ENCODE assay signal across 8 worm cellular contexts in the genomic region with DNA sequence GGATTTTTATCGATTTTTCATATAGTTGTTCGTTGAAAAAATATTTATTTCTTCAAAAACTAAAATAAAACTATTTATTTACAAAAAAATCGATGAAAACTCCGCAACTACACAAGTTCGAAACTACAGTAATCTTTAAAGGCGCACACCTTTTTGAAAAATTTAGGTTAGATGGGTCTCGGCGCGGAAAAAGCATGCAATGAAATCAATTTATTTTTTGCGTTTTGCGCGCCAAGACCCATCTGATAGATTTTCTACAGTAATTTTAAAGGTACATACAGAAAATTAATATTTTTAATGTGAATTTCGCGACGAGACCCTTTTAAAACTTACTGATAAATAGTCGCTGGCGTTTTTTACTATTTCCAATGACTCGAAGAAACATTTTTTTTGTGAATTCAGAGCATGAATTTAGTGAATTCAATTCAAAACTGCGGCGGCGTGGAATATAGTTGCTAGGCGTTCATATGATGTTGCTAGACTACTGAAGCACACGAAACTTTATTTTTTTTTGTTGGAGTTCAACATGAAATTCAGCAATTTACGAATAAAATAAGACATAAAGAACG.
A peak's percentile ranks its signal among the peaks of the same experiment; 100 is the strongest.
TF ChIP-seq lines count a peak whose summit lies in the region.

A gene (minus strand): TSS at position 385 of the 569 bp plus-strand sequence.

TF ChIP-seq in whole organism, L1 larva, 84 proteins besides CTCF, POLR2A, EP300 and RAD21:
- TF ChIP-seq ama-1 (optimal IDR thresholded peaks at IDR 0.05; lab: Kevin White, UChicago) (peak; percentile 61), vab-15 (tag; optimal IDR thresholded peaks at IDR 0.05; lab: Kevin White, UChicago) (no peak), grh-1 (GFP tag; IDR thresholded peaks at IDR 0.05; lab: Robert Waterston, UW) (no peak), lin-39 (tag; optimal IDR thresholded peaks at IDR 0.05; lab: Kevin White, UChicago) (no peak), unc-30 (tag; optimal IDR thresholded peaks at IDR 0.05; lab: Kevin White, UChicago) (no peak), lsy-2 (tag; optimal IDR thresholded peaks at IDR 0.05; lab: Kevin White, UChicago) (peak in 1 of 2 experiments; percentile 1), snpc-4 (tag; optimal IDR thresholded peaks at IDR 0.05; lab: Kevin White, UChicago) (no peak), efl-1 (optimal IDR thresholded peaks at IDR 0.05; lab: Kevin White, UChicago) (no peak), efl-1 (GFP tag; optimal IDR thresholded peaks at IDR 0.05 in 1 of 2; lab: Kevin White, UChicago) (peak in 1 of 2 experiments; percentile 60), ztf-4 (tag; optimal IDR thresholded peaks at IDR 0.05; lab: Kevin White, UChicago) (peak; percentile 45)
TF ChIP-seq in whole organism, L1 larva: peak in this region for 4.

TF ChIP-seq in whole organism, L2 larva, 48 proteins besides CTCF, POLR2A, EP300 and RAD21 (continues in another document):
- TF ChIP-seq mab-5 (tag; optimal IDR thresholded peaks at IDR 0.05; lab: Kevin White, UChicago) (no peak), ama-1 (optimal IDR thresholded peaks at IDR 0.05; lab: Kevin White, UChicago) (peak; percentile 69), egl-27 (tag; optimal IDR thresholded peaks at IDR 0.05; lab: Kevin White, UChicago) (no peak), sem-4 (tag; optimal IDR thresholded peaks at IDR 0.05; lab: Kevin White, UChicago) (peak; percentile 23), zag-1 (tag; optimal IDR thresholded peaks at IDR 0.05; lab: Kevin White, UChicago) (no peak), nhr-129 (tag; optimal IDR thresholded peaks at IDR 0.05; lab: Kevin White, UChicago) (no peak), Y55F3AM.14 (GFP tag; optimal IDR thresholded peaks at IDR 0.05; lab: Kevin White, UChicago) (no peak), peb-1 (tag; optimal IDR thresholded peaks at IDR 0.05; lab: Kevin White, UChicago) (no peak), nhr-237 (tag; optimal IDR thresholded peaks at IDR 0.05; lab: Kevin White, UChicago) (no peak), sma-9 (GFP tag; optimal IDR thresholded peaks at IDR 0.05; lab: Kevin White, UChicago) (no peak), sma-9 (tag; optimal IDR thresholded peaks at IDR 0.05; lab: Kevin White, UChicago) (no peak)

TF ChIP-seq in whole organism, L3 larva, 47 proteins besides CTCF, POLR2A, EP300 and RAD21:
- TF ChIP-seq nhr-11 (tag; optimal IDR thresholded peaks at IDR 0.05; lab: Kevin White, UChicago) (no peak), elt-1 (tag; optimal IDR thresholded peaks at IDR 0.05; lab: Kevin White, UChicago) (no peak), ZK546.5 (tag; optimal IDR thresholded peaks at IDR 0.05; lab: Kevin White, UChicago) (no peak), ama-1 (optimal IDR thresholded peaks at IDR 0.05; lab: Kevin White, UChicago) (peak; percentile 63), nhr-23 (tag; optimal IDR thresholded peaks at IDR 0.05; lab: Kevin White, UChicago) (peak; percentile 21), lin-15B (tag; optimal IDR thresholded peaks at IDR 0.05; lab: Kevin White, UChicago) (no peak), elt-3 (tag; optimal IDR thresholded peaks at IDR 0.05; lab: Kevin White, UChicago) (no peak), elt-2 (tag; optimal IDR thresholded peaks at IDR 0.05; lab: Kevin White, UChicago) (peak; percentile 29), pha-4 (tag; optimal IDR thresholded peaks at IDR 0.05; lab: Kevin White, UChicago) (no peak)
TF ChIP-seq in whole organism, L3 larva: peak in this region for 3.

TF ChIP-seq in whole organism, L4 larva, 104 proteins besides CTCF, POLR2A, EP300 and RAD21 (continues in another document):
- TF ChIP-seq F37D6.2 (tag; optimal IDR thresholded peaks at IDR 0.05; lab: Kevin White, UChicago) (no peak), ctbp-1 (GFP tag; IDR thresholded peaks at IDR 0.05; lab: Robert Waterston, UW) (no peak), aha-1 (tag; lab: Kevin White, UChicago) (peak; percentile 91), mxl-2 (GFP tag; conservative IDR thresholded peaks at IDR 0.05; lab: Robert Waterston, UW) (no peak), Y48G9A.11 (GFP tag; IDR thresholded peaks at IDR 0.05; lab: Robert Waterston, UW) (peak; percentile 38; the same call in 1 of the 2 replicates), gei-8 (GFP tag; optimal IDR thresholded peaks at IDR 0.05; lab: Kevin White, UChicago) (no peak), ama-1 (optimal IDR thresholded peaks at IDR 0.05; lab: Kevin White, UChicago) (peak; percentile 4), cey-2 (tag; optimal IDR thresholded peaks at IDR 0.05; lab: Kevin White, UChicago; ENCODE audit: borderline replicate concordance, insufficient read depth) (no peak), nhr-77 (tag; optimal IDR thresholded peaks at IDR 0.05; lab: Kevin White, UChicago) (no peak), T20F7.1 (GFP tag; optimal IDR thresholded peaks at IDR 0.05; lab: Kevin White, UChicago) (no peak), madf-9 (GFP tag; conservative IDR thresholded peaks at IDR 0.05; lab: Robert Waterston, UW) (no peak)

TF ChIP-seq in whole organism, early embryonic, 17 proteins besides CTCF, POLR2A, EP300 and RAD21:
- TF ChIP-seq pes-1 (GFP tag; IDR thresholded peaks at IDR 0.05; lab: Robert Waterston, UW) = peak; percentile 39; the same call in 1 of the 2 replicates
- no peak for TF ChIP-seq B0310.2 (tag; optimal IDR thresholded peaks at IDR 0.05; lab: Kevin White, UChicago)
- no peak for TF ChIP-seq tbx-11 (GFP tag; IDR thresholded peaks at IDR 0.05; lab: Robert Waterston, UW)
TF ChIP-seq in whole organism, early embryonic: peak in this region for 1.

TF ChIP-seq in whole organism, midembryonic, 9 proteins besides CTCF, POLR2A, EP300 and RAD21:
- TF ChIP-seq flt-1 (GFP tag; IDR thresholded peaks at IDR 0.05; lab: Robert Waterston, UW) = peak; percentile 66; the same call in 1 of the 2 replicates
- no peak for TF ChIP-seq med-1 (GFP tag; optimal IDR thresholded peaks at IDR 0.05; lab: Kevin White, UChicago; ENCODE audit: insufficient read depth)
- TF ChIP-seq klf-2 (GFP tag; conservative IDR thresholded peaks at IDR 0.05; lab: Robert Waterston, UW) = no peak
- no peak for TF ChIP-seq T22C8.4 (GFP tag; IDR thresholded peaks at IDR 0.05; lab: Robert Waterston, UW)
- TF ChIP-seq tab-1 (GFP tag; IDR thresholded peaks at IDR 0.05; lab: Robert Waterston, UW) = no peak
- no peak for TF ChIP-seq ztf-29 (GFP tag; IDR thresholded peaks at IDR 0.05; lab: Robert Waterston, UW)

TF ChIP-seq in whole organism, mixed stage, embryonic, 35 proteins besides CTCF, POLR2A, EP300 and RAD21:
- TF ChIP-seq sptf-1 (tag; optimal IDR thresholded peaks at IDR 0.05; lab: Kevin White, UChicago) = peak; percentile 8
- no peak for TF ChIP-seq ceh-43 (GFP tag; optimal IDR thresholded peaks at IDR 0.05; lab: Kevin White, UChicago)
- TF ChIP-seq ceh-83 (GFP tag; optimal IDR thresholded peaks at IDR 0.05; lab: Kevin White, UChicago) = peak; percentile 44
- TF ChIP-seq M03D4.4 (tag; optimal IDR thresholded peaks at IDR 0.05; lab: Kevin White, UChicago) = no peak
TF ChIP-seq in whole organism, mixed stage, embryonic: peak in this region for 2.

TF ChIP-seq in whole organism, young adult, 124 proteins besides CTCF, POLR2A, EP300 and RAD21 (continues in another document):
- TF ChIP-seq Y53G8AR.9 (GFP tag; conservative IDR thresholded peaks at IDR 0.05; lab: Robert Waterston, UW) (0 out of 2 replicates have a peak, but pooled peaks have one; percentile 46), chd-7 (tag; optimal IDR thresholded peaks at IDR 0.05; lab: Kevin White, UChicago) (no peak), pbrm-1 (GFP tag; IDR thresholded peaks at IDR 0.05; lab: Robert Waterston, UW) (no peak), ceh-91 (GFP tag; IDR thresholded peaks at IDR 0.05; lab: Robert Waterston, UW) (peak; percentile 79), madf-3 (GFP tag; IDR thresholded peaks at IDR 0.05; lab: Robert Waterston, UW) (0 out of 2 replicates have a peak, but pooled peaks have one; percentile 46), dpl-1 (GFP tag; optimal IDR thresholded peaks at IDR 0.05; lab: Kevin White, UChicago) (peak; percentile 25), Y53F4B.3 (GFP tag; IDR thresholded peaks at IDR 0.05; lab: Robert Waterston, UW) (no peak), F10E7.11 (tag; optimal IDR thresholded peaks at IDR 0.05; lab: Kevin White, UChicago) (no peak), hlh-12 (tag; optimal IDR thresholded peaks at IDR 0.05; lab: Kevin White, UChicago) (no peak), lsl-1 (GFP tag; optimal IDR thresholded peaks at IDR 0.05; lab: Kevin White, UChicago) (peak; percentile 86), egl-18 (GFP tag; IDR thresholded peaks at IDR 0.05; lab: Robert Waterston, UW) (no peak), hlh-26 (GFP tag; conservative IDR thresholded peaks at IDR 0.05; lab: Robert Waterston, UW) (no peak), F33H1.4 (GFP tag; IDR thresholded peaks at IDR 0.05; lab: Robert Waterston, UW) (peak; percentile 66), snpc-4 (GFP tag; optimal IDR thresholded peaks at IDR 0.05; lab: Kevin White, UChicago) (no peak), snpc-4 (tag; optimal IDR thresholded peaks at IDR 0.05; lab: Kevin White, UChicago) (no peak), madf-10 (tag; optimal IDR thresholded peaks at IDR 0.05; lab: Kevin White, UChicago) (no peak), D2030.7 (GFP tag; IDR thresholded peaks at IDR 0.05; lab: Robert Waterston, UW) (peak; percentile 44; the same call in 1 of the 2 replicates), hsf-1 (GFP tag; IDR thresholded peaks at IDR 0.05; lab: Robert Waterston, UW) (0 out of 2 replicates have a peak, but pooled peaks have one; percentile 14), madf-6 (GFP tag; IDR thresholded peaks at IDR 0.05; lab: Robert Waterston, UW) (peak; percentile 90), mcd-1 (GFP tag; IDR thresholded peaks at IDR 0.05; lab: Robert Waterston, UW) (peak; percentile 12; the same call in 1 of the 2 replicates), hrde-1 (tag; optimal IDR thresholded peaks at IDR 0.05; lab: Kevin White, UChicago; ENCODE audit: borderline replicate concordance) (peak; percentile 35), unc-130 (GFP tag; optimal IDR thresholded peaks at IDR 0.05; lab: Kevin White, UChicago) (no peak), efl-1 (GFP tag; optimal IDR thresholded peaks at IDR 0.05; lab: Kevin White, UChicago) (peak; percentile 86), egl-44 (GFP tag; IDR thresholded peaks at IDR 0.05; lab: Robert Waterston, UW) (no peak), madf-8 (GFP tag; conservative IDR thresholded peaks at IDR 0.05; lab: Robert Waterston, UW) (peak; percentile 79), ZK185.1 (tag; optimal IDR thresholded peaks at IDR 0.05; lab: Kevin White, UChicago; ENCODE audit: poor library complexity, severe bottlenecking) (peak; percentile 35), him-1 (tag; optimal IDR thresholded peaks at IDR 0.05; lab: Kevin White, UChicago) (peak; percentile 29), nhr-80 (tag; optimal IDR thresholded peaks at IDR 0.05; lab: Kevin White, UChicago) (no peak), tlf-1 (GFP tag; optimal IDR thresholded peaks at IDR 0.05; lab: Kevin White, UChicago) (peak; percentile 5), C06A6.2 (GFP tag; conservative IDR thresholded peaks at IDR 0.05; lab: Robert Waterston, UW) (no peak), xnd-1 (tag; optimal IDR thresholded peaks at IDR 0.05; lab: Kevin White, UChicago) (peak; percentile 78), lin-54 (GFP tag; optimal IDR thresholded peaks at IDR 0.05; lab: Kevin White, UChicago) (peak; percentile 32), athp-1 (tag; optimal IDR thresholded peaks at IDR 0.05; lab: Kevin White, UChicago) (peak; percentile 42)
